Fruit fly (Drosophila melanogaster) whole organism, embryonic: ENCODE data around the gene Pex3.

Experiments
- BEAF-32 ChIP-seq: fragments of 200-800 bp; sonication (Bioruptor generic); optimal IDR thresholded peaks from 3 replicates; lab custom pipeline; 2017; ENCODE audit warnings: missing biosample characterization, missing genetic modification characterization, mild to moderate bottlenecking, moderate library complexity, missing genetic modification reagents
- CG10267 ChIP-seq: fragments of 200-800 bp; sonication (Bioruptor generic); optimal IDR thresholded peaks from 2 replicates; lab custom pipeline; 2018; ENCODE audit warnings: missing biosample characterization, mild to moderate bottlenecking, missing genetic modification characterization, moderate library complexity
- CG10321 ChIP-seq: fragments of 200-800 bp; sonication (Bioruptor generic); IDR thresholded peaks from 2 replicates; pipeline ENCODE4 v1.3.6; 2022; ENCODE audit warnings: missing biosample characterization, missing genetic modification characterization
- CG10462 ChIP-seq: fragments of 200-800 bp; sonication (Bioruptor generic); optimal IDR thresholded peaks from 2 replicates; lab custom pipeline; 2016; ENCODE audit warnings: missing biosample characterization, missing genetic modification characterization
- CG12155 ChIP-seq: fragments of 200-800 bp; sonication (Bioruptor generic); optimal IDR thresholded peaks from 3 replicates; lab custom pipeline; 2016; ENCODE audit warnings: missing biosample characterization, missing genetic modification characterization
- CG13424 ChIP-seq: fragments of 200-800 bp; sonication (Bioruptor generic); optimal IDR thresholded peaks from 2 replicates; lab custom pipeline; 2019; ENCODE audit warnings: missing biosample characterization, mild to moderate bottlenecking, missing genetic modification characterization, moderate library complexity
- CG14014 ChIP-seq: fragments of 200-800 bp; sonication (Bioruptor generic); IDR thresholded peaks from 2 replicates; pipeline ENCODE4 v1.3.6; 2022; ENCODE audit warnings: missing biosample characterization, missing genetic modification characterization
- CG1603 ChIP-seq: fragments of 200-800 bp; sonication (Bioruptor generic); optimal IDR thresholded peaks from 2 replicates; lab custom pipeline; 2019; ENCODE audit warnings: missing biosample characterization, mild to moderate bottlenecking, missing genetic modification characterization, moderate library complexity
- CG16813 ChIP-seq: fragments of 200-800 bp; sonication (Bioruptor generic); IDR thresholded peaks from 3 replicates; pipeline ENCODE4 v1.3.6; 2022; ENCODE audit warnings: missing biosample characterization, missing genetic modification characterization; ENCODE audit not compliant: partially characterized antibody
- CG16815 ChIP-seq: fragments of 200-800 bp; sonication (Bioruptor generic); optimal IDR thresholded peaks from 3 replicates; lab custom pipeline; 2017; ENCODE audit warnings: missing biosample characterization, mild to moderate bottlenecking, missing genetic modification characterization
- CG17328 ChIP-seq: fragments of 200-800 bp; sonication (Bioruptor generic); IDR thresholded peaks from 2 replicates; pipeline ENCODE4 v1.3.6; 2022; ENCODE audit warnings: missing biosample characterization, missing genetic modification characterization
- CG17912 ChIP-seq: fragments of 200-800 bp; sonication (Bioruptor generic); optimal IDR thresholded peaks from 2 replicates; lab custom pipeline; 2018; ENCODE audit warnings: missing biosample characterization, mild to moderate bottlenecking, missing genetic modification characterization
- CG2120 ChIP-seq: fragments of 200-800 bp; sonication (Bioruptor generic); optimal IDR thresholded peaks from 3 replicates; lab custom pipeline; 2016; ENCODE audit warnings: missing biosample characterization, missing genetic modification characterization
- CG32532 ChIP-seq: fragments of 200-800 bp; sonication (Bioruptor generic); IDR thresholded peaks from 2 replicates; pipeline ENCODE4 v1.3.6; 2022; ENCODE audit warnings: missing biosample characterization, missing genetic modification characterization
- CG32772 ChIP-seq: fragments of 200-800 bp; sonication (Bioruptor generic); IDR thresholded peaks from 2 replicates; pipeline ENCODE4 v1.3.6; 2022; ENCODE audit warnings: missing biosample characterization, missing genetic modification characterization
- CG4730 ChIP-seq: fragments of 200-800 bp; sonication (Bioruptor generic); IDR thresholded peaks from 2 replicates; pipeline ENCODE4 v1.3.6; 2022; ENCODE audit warnings: missing biosample characterization, missing genetic modification characterization
- CG5245 ChIP-seq: fragments of 200-800 bp; sonication (Bioruptor generic); optimal IDR thresholded peaks from 3 replicates; lab custom pipeline; 2016; ENCODE audit warnings: missing biosample characterization, missing genetic modification characterization
- CG7963 ChIP-seq: fragments of 200-800 bp; sonication (Bioruptor generic); IDR thresholded peaks from 3 replicates; pipeline ENCODE4 v1.3.6; 2022; ENCODE audit warnings: missing biosample characterization, missing genetic modification characterization; ENCODE audit not compliant: partially characterized antibody
- CG8765 ChIP-seq: fragments of 200-800 bp; sonication (Bioruptor generic); IDR thresholded peaks from 2 replicates; pipeline ENCODE4 v1.3.6; 2022; ENCODE audit warnings: missing biosample characterization, missing genetic modification characterization
- Camta ChIP-seq: fragments of 200-800 bp; sonication (Bioruptor generic); optimal IDR thresholded peaks from 2 replicates; lab custom pipeline; 2016; ENCODE audit warnings: missing biosample characterization, missing genetic modification characterization
- D19A ChIP-seq: fragments of 200-800 bp; optimal IDR thresholded peaks from 3 replicates; lab custom pipeline; 2019; ENCODE audit warnings: missing biosample characterization, mild to moderate bottlenecking, missing genetic modification characterization, moderate library complexity
- Dbx ChIP-seq: fragments of 200-800 bp; sonication (Bioruptor generic); IDR thresholded peaks from 3 replicates; pipeline ENCODE4 v1.3.6; 2022; ENCODE audit warnings: missing biosample characterization, missing genetic modification characterization
- GATAe ChIP-seq: fragments of 200-800 bp; sonication (Bioruptor generic); conservative IDR thresholded peaks from 2 replicates; pipeline ENCODE4 v1.3.6; 2022; ENCODE audit warnings: missing biosample characterization, missing genetic modification characterization
- HLH3B ChIP-seq: fragments of 200-800 bp; sonication (Bioruptor generic); IDR thresholded peaks from 2 replicates; pipeline ENCODE4 v1.3.6; 2022; ENCODE audit warnings: missing biosample characterization, missing genetic modification characterization
- Hr39 ChIP-seq: fragments of >200 bp; optimal IDR thresholded peaks from 2 replicates; lab custom pipeline; 2017
- MBD-R2 ChIP-seq: fragments of 200-800 bp; sonication (Bioruptor generic); IDR thresholded peaks from 2 replicates; pipeline ENCODE4 v1.3.6; 2022; ENCODE audit warnings: missing biosample characterization, missing genetic modification characterization
- Oli ChIP-seq: fragments of 200-800 bp; sonication (Bioruptor generic); optimal IDR thresholded peaks from 2 replicates; lab custom pipeline; 2018; ENCODE audit warnings: missing biosample characterization, mild to moderate bottlenecking, missing genetic modification characterization, moderate library complexity
- ase ChIP-seq: fragments of 200-800 bp; sonication (Bioruptor generic); IDR thresholded peaks from 3 replicates; pipeline ENCODE4 v1.3.6; 2022; ENCODE audit warnings: missing biosample characterization, missing genetic modification characterization
- br ChIP-seq: fragments of >200 bp; optimal IDR thresholded peaks from 2 replicates; lab custom pipeline; 2017
- btn ChIP-seq: fragments of 200-800 bp; sonication (Bioruptor generic); optimal IDR thresholded peaks from 2 replicates; lab custom pipeline; 2016; ENCODE audit warnings: missing biosample characterization, missing genetic modification characterization
- cad ChIP-seq: fragments of >200 bp; optimal IDR thresholded peaks from 2 replicates; lab custom pipeline; 2017; ENCODE audit warnings: missing biosample characterization, missing genetic modification characterization
- crp ChIP-seq, 2 experiments: fragments of 200-800 bp; sonication (Bioruptor generic); optimal IDR thresholded peaks; 2 replicates in 1 of 2; 3 replicates in 1 of 2; lab custom pipeline; 2017; ENCODE audit warnings: missing biosample characterization in 2 of 2, missing genetic modification characterization in 2 of 2, mild to moderate bottlenecking in 1 of 2, moderate library complexity in 1 of 2
- dysf ChIP-seq: fragments of 200-800 bp; sonication (Bioruptor generic); IDR thresholded peaks from 3 replicates; pipeline ENCODE4 v1.3.6; 2022; ENCODE audit warnings: missing biosample characterization, missing genetic modification characterization
- ems ChIP-seq: fragments of 200-800 bp; sonication (Bioruptor generic); optimal IDR thresholded peaks from 3 replicates; lab custom pipeline; 2016; ENCODE audit warnings: missing biosample characterization, missing genetic modification characterization
- fd3F ChIP-seq: fragments of 200-800 bp; sonication (Bioruptor generic); optimal IDR thresholded peaks from 2 replicates; lab custom pipeline; 2018; ENCODE audit warnings: missing biosample characterization, mild to moderate bottlenecking, missing genetic modification characterization, moderate library complexity
- grau ChIP-seq: fragments of 200-800 bp; optimal IDR thresholded peaks from 3 replicates; lab custom pipeline; 2019; ENCODE audit warnings: missing biosample characterization, mild to moderate bottlenecking, missing genetic modification characterization, moderate library complexity
- grn ChIP-seq: fragments of 200-800 bp; sonication (Bioruptor generic); optimal IDR thresholded peaks from 3 replicates; lab custom pipeline; 2017; ENCODE audit warnings: missing biosample characterization, missing genetic modification characterization
- hbn ChIP-seq: fragments of 200-800 bp; sonication (Bioruptor generic); IDR thresholded peaks from 2 replicates; pipeline ENCODE4 v1.3.6; 2022; ENCODE audit warnings: missing biosample characterization, missing genetic modification characterization; ENCODE audit not compliant: partially characterized antibody
- lbe ChIP-seq: fragments of 200-800 bp; sonication (Bioruptor generic); optimal IDR thresholded peaks from 2 replicates; lab custom pipeline; 2016; ENCODE audit warnings: missing biosample characterization, mild to moderate bottlenecking, missing genetic modification characterization
- pb ChIP-seq: fragments of 200-800 bp; sonication (Bioruptor generic); optimal IDR thresholded peaks from 3 replicates; lab custom pipeline; 2016; ENCODE audit warnings: missing biosample characterization, missing genetic modification characterization
- schlank ChIP-seq: fragments of 200-800 bp; sonication (Bioruptor generic); optimal IDR thresholded peaks from 2 replicates; lab custom pipeline; 2018; ENCODE audit warnings: missing biosample characterization, mild to moderate bottlenecking, missing genetic modification characterization
- sd ChIP-seq: fragments of 200-800 bp; sonication (Bioruptor generic); optimal IDR thresholded peaks from 3 replicates; lab custom pipeline; 2018; ENCODE audit warnings: missing biosample characterization, mild to moderate bottlenecking, missing genetic modification characterization, moderate library complexity
- sens ChIP-seq: fragments of 200-800 bp; sonication (Bioruptor generic); peaks from one replicate; lab custom pipeline; 2016; ENCODE audit warnings: missing biosample characterization, missing genetic modification characterization
- slbo ChIP-seq: fragments of 200-800 bp; sonication (Bioruptor generic); IDR thresholded peaks from 2 replicates; pipeline ENCODE4 v1.3.6; 2022; ENCODE audit warnings: missing biosample characterization, missing genetic modification characterization
- slou ChIP-seq: fragments of 200-800 bp; sonication (Bioruptor generic); optimal IDR thresholded peaks from 3 replicates; lab custom pipeline; 2016; ENCODE audit warnings: missing biosample characterization, missing genetic modification characterization
- tap ChIP-seq: fragments of 200-800 bp; optimal IDR thresholded peaks from 3 replicates; lab custom pipeline; 2019; ENCODE audit warnings: missing biosample characterization, mild to moderate bottlenecking, missing genetic modification characterization, moderate library complexity
- tio ChIP-seq: fragments of 200-800 bp; sonication (Bioruptor generic); optimal IDR thresholded peaks from 2 replicates; lab custom pipeline; 2017; ENCODE audit warnings: missing biosample characterization, missing genetic modification characterization, inconsistent platforms
- wdn ChIP-seq: fragments of 200-800 bp; sonication (Bioruptor generic); IDR thresholded peaks from 2 replicates; pipeline ENCODE4 v1.3.6; 2022; ENCODE audit warnings: missing biosample characterization, missing genetic modification characterization
- yki ChIP-seq: fragments of >200 bp; optimal IDR thresholded peaks from 3 replicates; lab custom pipeline; 2018
- zen2 ChIP-seq: fragments of 200-800 bp; sonication (Bioruptor generic); IDR thresholded peaks from 3 replicates; pipeline ENCODE4 v1.3.6; 2022; ENCODE audit warnings: missing biosample characterization, missing genetic modification characterization; ENCODE audit not compliant: partially characterized antibody

The Pex3 gene

dm6 chr3L:15098659-15099512, 45.3 kb upstream of the Pex3 start (continued):
- TF ChIP-seq BEAF-32 = no peak
- peak; percentile 43; the same call in 1 of the 2 replicates for TF ChIP-seq GATAe (GFP tag; lab: Robert Waterston, UW)
- TF ChIP-seq tap = peak; percentile 94
- peak; percentile 80 for TF ChIP-seq Oli (tag; lab: Kevin White, UChicago)
- no peak for TF ChIP-seq Hr39 (lab: Kevin White, UChicago)
- peak; percentile 66 for TF ChIP-seq CG4730 (GFP tag; lab: Robert Waterston, UW)
- TF ChIP-seq CG12155 (GFP tag; lab: Kevin White, UChicago) = peak; percentile 38
- no peak for TF ChIP-seq br
- peak; percentile 94 for TF ChIP-seq CG10267 (tag; lab: Kevin White, UChicago)
- no peak for TF ChIP-seq ems (GFP tag; lab: Kevin White, UChicago)
- peak; percentile 54 for TF ChIP-seq fd3F
- no peak for TF ChIP-seq wdn (GFP tag; lab: Robert Waterston, UW)
- peak; percentile 78 for TF ChIP-seq tio (GFP tag; lab: Kevin White, UChicago)
- peak; percentile 70; the same call in 2 of the 3 replicates for TF ChIP-seq ase (GFP tag; lab: Robert Waterston, UW)
- no peak for TF ChIP-seq zen2 (GFP tag; lab: Robert Waterston, UW)
- no peak for TF ChIP-seq btn (GFP tag; lab: Kevin White, UChicago)
- TF ChIP-seq CG2120 (GFP tag; lab: Kevin White, UChicago) = peak; percentile 40
- TF ChIP-seq Dbx = peak; percentile 75
- peak; percentile 64 for TF ChIP-seq CG1603 (tag; lab: Kevin White, UChicago)
- peak; percentile 52 for TF ChIP-seq pb
- TF ChIP-seq crp (GFP tag; optimal IDR thresholded peaks at IDR 0.05; lab: Kevin White, UChicago) = peak in 1 of 2 experiments; percentile 76
- TF ChIP-seq CG16813 (GFP tag; lab: Robert Waterston, UW) = no peak
- no peak for TF ChIP-seq slou (GFP tag; lab: Kevin White, UChicago)
- peak; percentile 47 for TF ChIP-seq CG16815
- peak; percentile 72 for TF ChIP-seq lbe
- peak; percentile 37 for TF ChIP-seq CG10462
- peak; percentile 86 for TF ChIP-seq CG17328 (GFP tag; lab: Robert Waterston, UW)
- TF ChIP-seq dysf = peak; percentile 82
- TF ChIP-seq yki (lab: Kevin White, UChicago) = peak; percentile 23
- TF ChIP-seq Camta (GFP tag; lab: Kevin White, UChicago) = no peak
- TF ChIP-seq CG14014 (GFP tag; lab: Robert Waterston, UW) = peak; percentile 70; the same call in 1 of the 2 replicates
- no peak for TF ChIP-seq CG7963
- TF ChIP-seq CG8765 = no peak
- peak; percentile 92 for TF ChIP-seq sens
- TF ChIP-seq cad (GFP tag; lab: Kevin White, UChicago) = no peak
- peak; percentile 24 for TF ChIP-seq schlank (tag; lab: Kevin White, UChicago)
- peak; percentile 85 for TF ChIP-seq D19A (tag; lab: Kevin White, UChicago)
- peak; percentile 71; the same call in 1 of the 2 replicates for TF ChIP-seq CG32772
- peak; percentile 2 for TF ChIP-seq CG17912 (GFP tag; lab: Kevin White, UChicago)
- no peak for TF ChIP-seq MBD-R2
- TF ChIP-seq CG5245 (GFP tag; lab: Kevin White, UChicago) = peak; percentile 37
- no peak; the same call in 1 of the 2 replicates for TF ChIP-seq hbn
- peak; percentile 89 for TF ChIP-seq CG32532
- peak; percentile 71 for TF ChIP-seq slbo (GFP tag; lab: Robert Waterston, UW)
- peak; percentile 91 for TF ChIP-seq HLH3B (GFP tag; lab: Robert Waterston, UW)
- peak; percentile 86 for TF ChIP-seq grau
- TF ChIP-seq CG13424 = peak; percentile 87
- peak; percentile 68; the same call in 1 of the 2 replicates for TF ChIP-seq CG10321 (GFP tag; lab: Robert Waterston, UW)
- peak; percentile 38 for TF ChIP-seq grn (GFP tag; lab: Kevin White, UChicago)
- peak; percentile 43 for TF ChIP-seq sd (tag; lab: Kevin White, UChicago)
